Fruit fly (Drosophila melanogaster) whole organism: ENCODE results near the gene Lcch3.

Experiments used
- CG8478 ChIP-seq: fragments of >200 bp; optimal IDR thresholded peaks from 2 replicates; lab custom pipeline; 2018; ENCODE audit warnings: inconsistent platforms
- Dll ChIP-seq: fragments of >200 bp; optimal IDR thresholded peaks from 2 replicates; lab custom pipeline; 2017
- EcR ChIP-seq, 2 experiments: fragments of >200 bp; optimal IDR thresholded peaks; 2 replicates each; lab custom pipeline; 2017; ENCODE audit warnings: missing biosample characterization in 2 of 2, missing genetic modification characterization in 2 of 2, missing genetic modification reagents in 2 of 2
- pan ChIP-seq: fragments of >200 bp; optimal IDR thresholded peaks from 2 replicates; lab custom pipeline; 2017
- psq ChIP-seq: fragments of >200 bp; optimal IDR thresholded peaks from 2 replicates; lab custom pipeline; 2017
- usp ChIP-seq: fragments of >200 bp; optimal IDR thresholded peaks from 2 replicates; lab custom pipeline; 2017; ENCODE audit warnings: missing biosample characterization, missing genetic modification characterization, mixed read lengths

The Lcch3 gene

dm6 chrX:15971574-15971973, 46.7 kb downstream of the Lcch3 start:
- TF ChIP-seq psq, result no peak
- TF ChIP-seq Dll, result no peak
- TF ChIP-seq EcR (GFP tag; optimal IDR thresholded peaks at IDR 0.05; lab: Kevin White, UChicago), result no peak
- no peak for TF ChIP-seq usp (GFP tag; lab: Kevin White, UChicago)
- no peak for TF ChIP-seq pan (lab: Kevin White, UChicago)
- TF ChIP-seq CG8478 (lab: Kevin White, UChicago), result no peak

dm6 chrX:15973157-15973774, 48.4 kb downstream of the Lcch3 start, which contains the start of gene mmd:
Gene mmd, minus strand, starts transcription at chrX:15973159.
- no peak for TF ChIP-seq Dll
- TF ChIP-seq pan (lab: Kevin White, UChicago), result no peak
- no peak for TF ChIP-seq usp (GFP tag; lab: Kevin White, UChicago)
- TF ChIP-seq psq, result no peak
- no peak for TF ChIP-seq CG8478 (lab: Kevin White, UChicago)
- no peak for TF ChIP-seq EcR (GFP tag; optimal IDR thresholded peaks at IDR 0.05; lab: Kevin White, UChicago)

- no peak for TF ChIP-seq CG8478 (lab: Kevin White, UChicago)
- no peak for TF ChIP-seq Dll
- no peak for TF ChIP-seq pan (lab: Kevin White, UChicago)
- TF ChIP-seq psq, result no peak
- TF ChIP-seq EcR (GFP tag; optimal IDR thresholded peaks at IDR 0.05; lab: Kevin White, UChicago), result no peak
- TF ChIP-seq usp (GFP tag; lab: Kevin White, UChicago), result no peak
These were observed 49.2 kb downstream of the Lcch3 start, which contains the start of gene Or13a for dm6 chrX:15974125-15974524. Gene Or13a, plus strand, starts transcription at chrX:15974425.

DNA sequence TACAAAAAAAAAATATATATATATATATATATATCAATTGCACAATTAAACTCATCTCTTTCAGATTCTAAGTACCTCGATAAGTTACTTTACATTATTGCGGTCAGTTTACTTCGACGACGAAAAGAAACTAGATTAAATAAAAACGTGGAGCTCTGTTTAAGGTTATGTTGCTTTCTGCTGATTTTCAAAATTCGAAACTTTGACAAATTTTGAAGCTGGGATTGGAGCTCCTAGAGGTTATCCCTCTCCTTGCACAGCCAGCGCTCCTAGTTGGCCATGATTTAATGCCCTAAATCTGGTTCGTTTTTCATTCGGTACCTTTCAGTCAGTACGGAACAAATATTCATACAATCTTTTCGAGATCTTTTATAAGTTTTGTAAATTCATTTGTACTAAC, 51.7 kb downstream of the Lcch3 start, which contains the start of gene CG42766:
TSS of gene CG42766 (plus strand) at position 301 of the 400 bp plus-strand sequence.
- TF ChIP-seq usp (GFP tag; lab: Kevin White, UChicago) (no peak), pan (lab: Kevin White, UChicago) (no peak), Dll (no peak), CG8478 (lab: Kevin White, UChicago) (no peak), psq (no peak), EcR (GFP tag; optimal IDR thresholded peaks at IDR 0.05; lab: Kevin White, UChicago) (no peak)
